Fruit fly (Drosophila melanogaster) whole organism, embryonic: ENCODE measurements around the gene Lcp65Ab1.

Experiments used
- Ada2b ChIP-seq: fragments of 200-800 bp; sonication (Bioruptor generic); IDR thresholded peaks from 2 replicates; pipeline ENCODE4 v1.3.6; 2022; ENCODE audit warnings: missing biosample characterization, missing genetic modification characterization
- Antp ChIP-seq: fragments of 200-800 bp; sonication (Bioruptor generic); optimal IDR thresholded peaks from 3 replicates; lab custom pipeline; 2016; ENCODE audit warnings: missing biosample characterization, missing genetic modification characterization
- Bdp1 ChIP-seq: fragments of 200-800 bp; sonication (Bioruptor generic); optimal IDR thresholded peaks from 3 replicates; lab custom pipeline; 2016; ENCODE audit warnings: missing biosample characterization, missing genetic modification characterization
- CG10274 ChIP-seq: fragments of 200-800 bp; sonication (Bioruptor generic); optimal IDR thresholded peaks from 3 replicates; lab custom pipeline; 2017; ENCODE audit warnings: missing biosample characterization, mild to moderate bottlenecking, missing genetic modification characterization
- CG11695 ChIP-seq: fragments of 200-800 bp; sonication (Bioruptor generic); IDR thresholded peaks from 3 replicates; pipeline ENCODE4 v1.3.6; 2022; ENCODE audit warnings: missing biosample characterization, missing genetic modification characterization
- CG14014 ChIP-seq: fragments of 200-800 bp; sonication (Bioruptor generic); IDR thresholded peaks from 2 replicates; pipeline ENCODE4 v1.3.6; 2022; ENCODE audit warnings: missing biosample characterization, missing genetic modification characterization
- CG14710 ChIP-seq: fragments of 200-800 bp; sonication (Bioruptor generic); optimal IDR thresholded peaks from 3 replicates; lab custom pipeline; 2019; ENCODE audit warnings: missing biosample characterization, mild to moderate bottlenecking, missing genetic modification characterization, moderate library complexity
- CG15011 ChIP-seq: fragments of 200-800 bp; sonication (Bioruptor generic); optimal IDR thresholded peaks from 3 replicates; lab custom pipeline; 2018; ENCODE audit warnings: missing biosample characterization, mild to moderate bottlenecking, missing genetic modification characterization
- CG17361 ChIP-seq: fragments of 200-800 bp; sonication (Bioruptor generic); IDR thresholded peaks from 3 replicates; pipeline ENCODE4 v1.3.6; 2022; ENCODE audit warnings: missing biosample characterization, missing genetic modification characterization
- CG17912 ChIP-seq: fragments of 200-800 bp; sonication (Bioruptor generic); optimal IDR thresholded peaks from 2 replicates; lab custom pipeline; 2018; ENCODE audit warnings: missing biosample characterization, mild to moderate bottlenecking, missing genetic modification characterization
- CG1792 ChIP-seq: fragments of 200-800 bp; sonication (Bioruptor generic); optimal IDR thresholded peaks from 2 replicates; lab custom pipeline; 2016; ENCODE audit warnings: missing biosample characterization, missing genetic modification characterization
- CG18619 ChIP-seq: fragments of 200-800 bp; sonication (Bioruptor generic); optimal IDR thresholded peaks from 3 replicates; lab custom pipeline; 2017; ENCODE audit warnings: missing biosample characterization, mild to moderate bottlenecking, missing genetic modification characterization
- CG30403 ChIP-seq: fragments of 200-800 bp; sonication (Bioruptor generic); optimal IDR thresholded peaks from 3 replicates; lab custom pipeline; 2016; ENCODE audit warnings: missing biosample characterization, missing genetic modification characterization
- CG30431 ChIP-seq: fragments of 200-800 bp; sonication (Bioruptor generic); optimal IDR thresholded peaks from 2 replicates; lab custom pipeline; 2017; ENCODE audit warnings: missing biosample characterization, missing genetic modification characterization
- CG31388 ChIP-seq: fragments of 200-800 bp; sonication (Bioruptor generic); optimal IDR thresholded peaks from 2 replicates; lab custom pipeline; 2016; ENCODE audit warnings: missing biosample characterization, missing genetic modification characterization
- CG34422 ChIP-seq: fragments of 200-800 bp; sonication (Bioruptor generic); IDR thresholded peaks from 3 replicates; pipeline ENCODE4 v1.3.6; 2022; ENCODE audit warnings: missing biosample characterization, missing genetic modification characterization
- CG4282 ChIP-seq: fragments of 200-800 bp; sonication (Bioruptor generic); optimal IDR thresholded peaks from 2 replicates; lab custom pipeline; 2016; ENCODE audit warnings: missing biosample characterization, missing genetic modification characterization
- CG6654 ChIP-seq: fragments of 200-800 bp; sonication (Bioruptor generic); optimal IDR thresholded peaks from 2 replicates; lab custom pipeline; 2017; ENCODE audit warnings: missing biosample characterization, mild to moderate bottlenecking, missing genetic modification characterization
- CG7745 ChIP-seq: fragments of 200-800 bp; sonication (Bioruptor generic); optimal IDR thresholded peaks from 2 replicates; lab custom pipeline; 2018; ENCODE audit warnings: missing biosample characterization, mild to moderate bottlenecking, missing genetic modification characterization, moderate library complexity
- CG8388 ChIP-seq: fragments of 200-800 bp; sonication (Bioruptor generic); optimal IDR thresholded peaks from 2 replicates; lab custom pipeline; 2019; ENCODE audit warnings: missing biosample characterization, mild to moderate bottlenecking, missing genetic modification characterization, moderate library complexity
- CG8924 ChIP-seq: fragments of 200-800 bp; optimal IDR thresholded peaks from 3 replicates; lab custom pipeline; 2019; ENCODE audit warnings: missing biosample characterization, mild to moderate bottlenecking, missing genetic modification characterization, moderate library complexity
- D19A ChIP-seq: fragments of 200-800 bp; optimal IDR thresholded peaks from 3 replicates; lab custom pipeline; 2019; ENCODE audit warnings: missing biosample characterization, mild to moderate bottlenecking, missing genetic modification characterization, moderate library complexity
- Elba2 ChIP-seq: fragments of 200-800 bp; sonication (Bioruptor generic); optimal IDR thresholded peaks from 3 replicates; lab custom pipeline; 2016; ENCODE audit warnings: missing biosample characterization, missing genetic modification characterization
- Gug ChIP-seq: fragments of 200-800 bp; sonication (Bioruptor generic); IDR thresholded peaks from 4 replicates; pipeline ENCODE4 v1.3.6; 2022; ENCODE audit warnings: missing biosample characterization, missing genetic modification characterization
- Hand ChIP-seq: fragments of 200-800 bp; sonication (Bioruptor generic); optimal IDR thresholded peaks from 2 replicates; lab custom pipeline; 2017; ENCODE audit warnings: mild to moderate bottlenecking, missing biosample characterization, missing genetic modification reagents, missing genetic modification characterization
- MBD-R2 ChIP-seq: fragments of 200-800 bp; sonication (Bioruptor generic); IDR thresholded peaks from 2 replicates; pipeline ENCODE4 v1.3.6; 2022; ENCODE audit warnings: missing biosample characterization, missing genetic modification characterization
- NC2α ChIP-seq: fragments of 200-800 bp; sonication (Bioruptor generic); optimal IDR thresholded peaks from 2 replicates; lab custom pipeline; 2016; ENCODE audit warnings: missing biosample characterization, missing genetic modification characterization
- Nf-YB ChIP-seq: fragments of 200-800 bp; sonication (Bioruptor generic); optimal IDR thresholded peaks from 3 replicates; lab custom pipeline; 2019; ENCODE audit warnings: missing biosample characterization, mild to moderate bottlenecking, missing genetic modification characterization, moderate library complexity
- Oli ChIP-seq: fragments of 200-800 bp; sonication (Bioruptor generic); optimal IDR thresholded peaks from 2 replicates; lab custom pipeline; 2018; ENCODE audit warnings: missing biosample characterization, mild to moderate bottlenecking, missing genetic modification characterization, moderate library complexity
- Poxn ChIP-seq: fragments of 200-800 bp; sonication (Bioruptor generic); IDR thresholded peaks from 2 replicates; pipeline ENCODE4 v1.3.6; 2022; ENCODE audit warnings: missing biosample characterization, missing genetic modification characterization
- Sry-δ ChIP-seq: fragments of 200-800 bp; sonication (Bioruptor generic); optimal IDR thresholded peaks from 2 replicates; lab custom pipeline; 2016; ENCODE audit warnings: missing biosample characterization, missing genetic modification characterization
- Tbp ChIP-seq: fragments of >200 bp; optimal IDR thresholded peaks from 2 replicates; lab custom pipeline; 2018; ENCODE audit warnings: missing biosample characterization, missing genetic modification characterization
- ara ChIP-seq: fragments of 200-800 bp; sonication (Bioruptor generic); IDR thresholded peaks from 2 replicates; pipeline ENCODE4 v1.3.6; 2022; ENCODE audit warnings: missing biosample characterization, missing genetic modification characterization
- bigmax ChIP-seq: fragments of 200-800 bp; sonication (Bioruptor generic); optimal IDR thresholded peaks from 2 replicates; lab custom pipeline; 2018; ENCODE audit warnings: missing biosample characterization, mild to moderate bottlenecking, missing genetic modification characterization
- dmrt11E ChIP-seq: fragments of 200-800 bp; sonication (Bioruptor generic); optimal IDR thresholded peaks from 3 replicates; lab custom pipeline; 2018; ENCODE audit warnings: missing biosample characterization, mild to moderate bottlenecking, missing genetic modification characterization, moderate library complexity
- fd96Cb ChIP-seq: fragments of 200-800 bp; sonication (Bioruptor generic); optimal IDR thresholded peaks from 2 replicates; lab custom pipeline; 2018; ENCODE audit warnings: missing biosample characterization, mild to moderate bottlenecking, missing genetic modification characterization, moderate library complexity
- nerfin-2 ChIP-seq: fragments of 200-800 bp; sonication (Bioruptor generic); IDR thresholded peaks from 2 replicates; pipeline ENCODE4 v1.3.6; 2022; ENCODE audit warnings: missing biosample characterization, missing genetic modification characterization; ENCODE audit not compliant: partially characterized antibody
- nmo ChIP-seq: fragments of 200-800 bp; sonication (Bioruptor generic); optimal IDR thresholded peaks from 2 replicates; lab custom pipeline; 2018; ENCODE audit warnings: missing biosample characterization, mild to moderate bottlenecking, missing genetic modification characterization, moderate library complexity
- phol ChIP-seq: fragments of 200-800 bp; sonication (Bioruptor generic); optimal IDR thresholded peaks from 3 replicates; lab custom pipeline; 2018; ENCODE audit warnings: missing biosample characterization, mild to moderate bottlenecking, missing genetic modification characterization, moderate library complexity
- pros ChIP-seq: fragments of 200-800 bp; sonication (Bioruptor generic); optimal IDR thresholded peaks from 3 replicates; lab custom pipeline; 2019; ENCODE audit warnings: missing biosample characterization, mild to moderate bottlenecking, missing genetic modification characterization, moderate library complexity
- pzg ChIP-seq: fragments of 200-800 bp; sonication (Bioruptor generic); optimal IDR thresholded peaks from 3 replicates; lab custom pipeline; 2018; ENCODE audit warnings: missing biosample characterization, mild to moderate bottlenecking, missing genetic modification characterization, moderate library complexity
- sc ChIP-seq, 3 experiments: fragments of >200 bp in 2 of 3; fragments of 200-800 bp in 1 of 3; sonication (Bioruptor generic) in 1 of 3; optimal IDR thresholded peaks; 2 replicates in 2 of 3; 3 replicates in 1 of 3; lab custom pipeline; 2017; ENCODE audit warnings: mild to moderate bottlenecking in 1 of 3, missing biosample characterization in 1 of 3, missing genetic modification characterization in 1 of 3, missing genetic modification reagents in 1 of 3
- shn ChIP-seq: fragments of 200-800 bp; sonication (Bioruptor generic); optimal IDR thresholded peaks from 3 replicates; lab custom pipeline; 2016; ENCODE audit warnings: missing biosample characterization, missing genetic modification characterization
- sqz ChIP-seq: fragments of 200-800 bp; sonication (Bioruptor generic); optimal IDR thresholded peaks from 3 replicates; lab custom pipeline; 2018; ENCODE audit warnings: missing biosample characterization, mild to moderate bottlenecking, missing genetic modification characterization
- tap ChIP-seq: fragments of 200-800 bp; optimal IDR thresholded peaks from 3 replicates; lab custom pipeline; 2019; ENCODE audit warnings: missing biosample characterization, mild to moderate bottlenecking, missing genetic modification characterization, moderate library complexity
- trem ChIP-seq: fragments of 200-800 bp; optimal IDR thresholded peaks from 3 replicates; lab custom pipeline; 2019; ENCODE audit warnings: missing biosample characterization, mild to moderate bottlenecking, missing genetic modification characterization, moderate library complexity
- trh ChIP-seq: fragments of 200-800 bp; sonication (Bioruptor generic); optimal IDR thresholded peaks from 2 replicates; lab custom pipeline; 2016; ENCODE audit warnings: missing biosample characterization, missing genetic modification characterization
- vvl ChIP-seq: fragments of 200-800 bp; sonication (Bioruptor generic); IDR thresholded peaks from 2 replicates; pipeline ENCODE4 v1.3.6; 2022; ENCODE audit warnings: missing biosample characterization, missing genetic modification characterization
- zen ChIP-seq: fragments of 200-800 bp; sonication (Bioruptor generic); optimal IDR thresholded peaks from 3 replicates; lab custom pipeline; 2018; ENCODE audit warnings: missing biosample characterization, mild to moderate bottlenecking, missing genetic modification characterization, moderate library complexity
- zfh1 ChIP-seq: fragments of 200-800 bp; sonication (Bioruptor generic); IDR thresholded peaks from 3 replicates; pipeline ENCODE4 v1.3.6; 2022; ENCODE audit warnings: missing biosample characterization, missing genetic modification characterization

Gene Lcp65Ab1

DNA sequence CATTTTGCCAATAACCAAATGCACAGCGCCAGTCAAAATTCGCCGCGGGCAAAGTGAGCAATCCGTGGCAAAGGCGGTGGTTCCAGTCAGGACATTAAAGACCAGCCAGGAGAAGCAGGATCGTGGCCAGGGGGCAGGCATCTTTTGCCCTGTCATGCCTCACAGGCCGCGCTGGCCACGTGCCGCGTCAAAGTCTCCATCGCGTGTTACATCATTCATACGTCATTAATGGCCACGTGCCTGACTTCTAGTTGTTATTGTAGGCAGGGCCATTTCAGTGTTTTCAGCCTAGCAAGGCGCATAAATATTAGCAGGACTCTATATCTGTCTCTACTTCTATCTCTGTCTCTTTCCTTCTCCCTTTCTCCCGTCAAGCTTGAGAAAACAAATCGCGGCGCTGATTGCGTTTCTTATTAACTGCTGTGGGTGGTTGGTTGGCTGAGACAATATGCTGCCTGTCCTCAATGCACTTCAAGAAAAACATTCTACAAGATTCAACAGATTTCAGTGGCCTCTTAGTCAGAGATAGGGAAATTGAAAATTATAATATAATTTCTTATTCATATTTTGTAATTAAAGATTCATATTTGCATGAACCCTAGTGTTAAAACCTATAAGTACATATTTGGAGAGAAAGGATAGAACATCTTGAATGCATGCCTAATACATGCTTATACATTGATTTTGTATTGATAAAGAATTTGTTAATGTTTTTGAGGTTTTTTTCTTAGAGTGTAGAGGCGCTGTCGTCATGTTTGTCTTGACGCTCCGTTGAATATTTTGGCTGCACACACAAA lies 40.9 kb upstream of the Lcp65Ab1 start (continued):
- TF ChIP-seq ara (no peak), vvl (GFP tag; lab: Robert Waterston, UW) (no peak), bigmax (GFP tag; lab: Kevin White, UChicago) (no peak), zen (tag; lab: Kevin White, UChicago) (no peak), CG14014 (GFP tag; lab: Robert Waterston, UW) (no peak), Bdp1 (GFP tag; lab: Kevin White, UChicago) (no peak), CG7745 (tag; lab: Kevin White, UChicago) (no peak), CG10274 (no peak), Elba2 (GFP tag; lab: Kevin White, UChicago) (no peak), sc (optimal IDR thresholded peaks at IDR 0.05; lab: Kevin White, UChicago) (no peak), sc (GFP tag; optimal IDR thresholded peaks at IDR 0.05; lab: Kevin White, UChicago) (peak; percentile 6), CG30403 (GFP tag; lab: Kevin White, UChicago) (no peak), Ada2b (no peak), CG31388 (GFP tag; lab: Kevin White, UChicago) (no peak), dmrt11E (tag; lab: Kevin White, UChicago) (peak; percentile 40), trh (GFP tag; lab: Kevin White, UChicago) (no peak), sqz (no peak), phol (tag; lab: Kevin White, UChicago) (peak; percentile 43), fd96Cb (tag; lab: Kevin White, UChicago) (peak; percentile 19), nmo (GFP tag; lab: Kevin White, UChicago) (peak; percentile 23), CG30431 (GFP tag; lab: Kevin White, UChicago) (no peak), Oli (tag; lab: Kevin White, UChicago) (peak; percentile 35), pros (GFP tag; lab: Kevin White, UChicago) (peak; percentile 48), pzg (GFP tag; lab: Kevin White, UChicago) (no peak), shn (no peak), CG11695 (GFP tag; lab: Robert Waterston, UW) (no peak), Hand (GFP tag; lab: Kevin White, UChicago) (no peak), trem (tag; lab: Kevin White, UChicago) (peak; percentile 11), Nf-YB (GFP tag; lab: Kevin White, UChicago) (no peak), CG8388 (GFP tag; lab: Kevin White, UChicago) (no peak), CG34422 (GFP tag; lab: Robert Waterston, UW) (no peak), CG1792 (GFP tag; lab: Kevin White, UChicago) (no peak), Tbp (GFP tag; lab: Kevin White, UChicago) (no peak), D19A (tag; lab: Kevin White, UChicago) (peak; percentile 45), CG17912 (GFP tag; lab: Kevin White, UChicago) (no peak), CG8924 (peak; percentile 9), nerfin-2 (GFP tag; lab: Robert Waterston, UW) (no peak), CG17361 (GFP tag; lab: Robert Waterston, UW) (peak; percentile 50; the same call in 1 of the 3 replicates), Antp (GFP tag; lab: Kevin White, UChicago) (no peak), CG4282 (GFP tag; lab: Kevin White, UChicago) (no peak), NC2α (GFP tag; lab: Kevin White, UChicago) (no peak), CG18619 (GFP tag; lab: Kevin White, UChicago) (no peak), MBD-R2 (GFP tag; lab: Robert Waterston, UW) (no peak), Poxn (GFP tag; lab: Robert Waterston, UW) (no peak), Gug (GFP tag; lab: Robert Waterston, UW) (no peak), tap (tag; lab: Kevin White, UChicago) (peak; percentile 19), zfh1 (GFP tag; lab: Robert Waterston, UW) (no peak), CG15011 (no peak), CG6654 (no peak), Sry-δ (GFP tag; lab: Kevin White, UChicago) (no peak), CG14710 (tag; lab: Kevin White, UChicago) (peak; percentile 50)
